Fruit fly (Drosophila melanogaster): ENCODE data around the gene Golgin104.

Gene Golgin104

DNA sequence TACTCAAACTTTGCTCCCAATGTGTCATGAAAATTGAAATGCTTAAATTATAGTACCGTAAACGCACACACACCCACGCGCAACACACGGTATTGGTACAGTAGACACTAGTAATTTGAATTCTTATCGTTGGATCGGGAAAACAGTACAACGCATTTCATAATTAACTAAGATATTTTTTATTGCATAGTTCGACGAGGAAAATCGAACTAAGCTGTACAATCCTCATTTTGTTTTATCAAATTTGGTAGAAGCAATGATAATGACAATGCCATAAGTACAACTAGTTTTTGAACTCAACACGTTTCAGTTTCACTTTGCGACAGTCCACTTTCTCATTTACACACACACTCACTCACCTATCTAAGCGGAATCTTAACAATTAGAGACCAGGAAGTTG lies 29.0 kb upstream of the Golgin104 start (continued):
- TF ChIP-seq Taf1 (GFP tag; IDR thresholded peaks at IDR 0.05) = peak; percentile 53
- TF ChIP-seq CG31365 (tag; optimal IDR thresholded peaks at IDR 0.05) = no peak

DNA sequence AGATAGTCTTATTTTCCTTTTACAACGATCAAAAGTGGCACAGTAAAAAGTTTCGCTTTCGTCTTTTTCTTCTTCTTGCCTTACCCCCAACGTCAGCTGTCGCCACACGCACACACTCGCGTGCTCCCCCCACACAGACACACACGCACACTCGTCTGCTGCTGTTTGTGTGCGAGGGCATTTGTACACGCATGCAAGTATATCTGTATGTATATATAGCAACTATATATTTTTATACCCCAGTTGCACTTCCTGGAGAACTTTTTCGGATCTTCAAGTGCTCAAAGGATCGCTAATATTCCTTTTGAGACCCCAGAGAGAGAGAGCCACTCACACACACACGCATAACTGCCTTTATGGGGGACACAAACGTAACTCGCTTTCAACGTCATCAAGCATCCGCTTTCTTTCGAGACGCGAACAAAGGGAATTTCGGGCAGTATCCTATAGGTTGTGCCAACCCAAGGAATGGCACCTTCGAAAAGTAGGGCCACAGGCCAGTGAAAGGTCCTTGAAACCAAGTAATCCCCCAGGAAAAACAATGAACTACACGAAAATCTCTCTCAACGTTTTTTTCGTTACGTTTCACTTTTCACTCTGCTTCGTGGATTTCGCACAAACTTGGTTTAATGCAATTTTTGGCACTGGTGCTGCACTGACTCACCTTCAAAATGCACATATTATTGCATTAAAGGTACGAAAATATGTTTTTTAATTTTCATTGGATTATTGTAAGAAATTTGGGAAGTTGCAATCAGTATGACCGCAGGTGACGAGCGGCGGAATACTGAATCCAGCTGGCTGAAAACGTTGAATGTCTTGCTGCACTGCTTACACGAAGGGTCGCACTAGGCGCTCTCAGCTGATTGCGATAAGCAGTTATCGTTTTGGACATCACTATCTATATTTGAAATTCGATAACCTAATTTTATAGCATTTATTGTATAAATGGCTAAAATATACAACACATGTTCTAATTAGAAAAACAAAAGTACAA lies 26.3 kb upstream of the Golgin104 start, which contains the start of gene roq:
Gene roq (minus strand): TSS at position 799 of the 997 bp plus-strand sequence.
- TF ChIP-seq row (GFP tag; IDR thresholded peaks at IDR 0.05) (no peak; the same call in 2 of the 3 replicates), lola (GFP tag; optimal IDR thresholded peaks at IDR 0.05) (peak in 1 of 3 experiments; percentile 88), CG9215 (GFP tag; IDR thresholded peaks at IDR 0.05) (no peak), CG6175 (GFP tag; IDR thresholded peaks at IDR 0.05) (no peak), nerfin-2 (GFP tag; IDR thresholded peaks at IDR 0.05; ENCODE audit: partially characterized antibody) (peak; percentile 65; the same call in 1 of the 2 replicates), Dbx (GFP tag; IDR thresholded peaks at IDR 0.05) (0 out of 3 replicates have a peak, but pooled peaks have one; percentile 46), Spps (tag; optimal IDR thresholded peaks at IDR 0.05) (no peak), CG13296 (GFP tag; optimal IDR thresholded peaks at IDR 0.05) (no peak), Myb (GFP tag; optimal IDR thresholded peaks at IDR 0.05) (peak; percentile 78), CG8478 (optimal IDR thresholded peaks at IDR 0.05) (peak; percentile 86), CG16779 (GFP tag; IDR thresholded peaks at IDR 0.05) (no peak), Poxn (GFP tag; IDR thresholded peaks at IDR 0.05) (no peak), Dp (GFP tag; optimal IDR thresholded peaks at IDR 0.05) (peak; percentile 86), HLHmδ (GFP tag; optimal IDR thresholded peaks at IDR 0.05) (peak; percentile 6), prd (optimal IDR thresholded peaks at IDR 0.05) (no peak), prd (GFP tag; IDR thresholded peaks at IDR 0.05) (no peak), CG13287 (GFP tag; IDR thresholded peaks at IDR 0.05; ENCODE audit: partially characterized antibody) (peak; percentile 72; the same call in 1 of the 2 replicates), mld (GFP tag; IDR thresholded peaks at IDR 0.05; ENCODE audit: partially characterized antibody) (peak; percentile 50; the same call in 1 of the 3 replicates), exex (tag; optimal IDR thresholded peaks at IDR 0.05) (peak; percentile 26), ci (GFP tag; IDR thresholded peaks at IDR 0.05) (0 out of 3 replicates have a peak, but pooled peaks have one; percentile 6), YL-1 (GFP tag; optimal IDR thresholded peaks at IDR 0.05) (peak; percentile 66), nmo (GFP tag; optimal IDR thresholded peaks at IDR 0.05) (peak; percentile 57), CG15514 (GFP tag; optimal IDR thresholded peaks at IDR 0.05) (peak; percentile 53), CkIIα-i1 (GFP tag; IDR thresholded peaks at IDR 0.05) (no peak), CG17186 (GFP tag; optimal IDR thresholded peaks at IDR 0.05) (peak; percentile 67), CG9437 (GFP tag; optimal IDR thresholded peaks at IDR 0.05) (peak; percentile 95), HLH4C (GFP tag; IDR thresholded peaks at IDR 0.05; ENCODE audit: partially characterized antibody) (peak; percentile 71), NC2β (GFP tag; optimal IDR thresholded peaks at IDR 0.05) (peak; percentile 17), Elba2 (GFP tag; optimal IDR thresholded peaks at IDR 0.05) (peak; percentile 68), Hmx (GFP tag; optimal IDR thresholded peaks at IDR 0.05) (no peak), Oaz (GFP tag; IDR thresholded peaks at IDR 0.05) (no peak), GATAe (GFP tag; conservative IDR thresholded peaks at IDR 0.05) (peak; percentile 14; the same call in 1 of the 2 replicates), unc-4 (GFP tag; IDR thresholded peaks at IDR 0.05; ENCODE audit: partially characterized antibody) (0 out of 2 replicates have a peak, but pooled peaks have one; percentile 32), corto (GFP tag; optimal IDR thresholded peaks at IDR 0.05) (peak; percentile 15), CG42726 (GFP tag; IDR thresholded peaks at IDR 0.05; ENCODE audit: partially characterized antibody) (peak; percentile 62; the same call in 1 of the 2 replicates), CG31365 (tag; optimal IDR thresholded peaks at IDR 0.05) (peak; percentile 97), CG2116 (GFP tag; optimal IDR thresholded peaks at IDR 0.05) (peak; percentile 87), sna (GFP tag; IDR thresholded peaks at IDR 0.05; ENCODE audit: partially characterized antibody) (0 out of 2 replicates have a peak, but pooled peaks have one; percentile 19), pb (GFP tag; optimal IDR thresholded peaks at IDR 0.05) (no peak), CG6791 (GFP tag; IDR thresholded peaks at IDR 0.05; ENCODE audit: partially characterized antibody) (peak; percentile 64; the same call in 2 of the 3 replicates), Trl (optimal IDR thresholded peaks at IDR 0.05) (peak; percentile 23 to 46), Trl (GFP tag; optimal IDR thresholded peaks at IDR 0.05) (no peak), HmgD (GFP tag; optimal IDR thresholded peaks at IDR 0.05) (peak; percentile 59), gfzf (GFP tag; optimal IDR thresholded peaks at IDR 0.05) (peak; percentile 96)
